Fruit fly (Drosophila melanogaster) S2 (cell line): ENCODE measurements around the gene Remo.

Experiments
- CG8478 ChIP-seq: fragments of >200 bp; optimal IDR thresholded peaks from 2 replicates; lab custom pipeline; 2018
- CTCF ChIP-seq, 2 experiments: fragments of >200 bp; optimal IDR thresholded peaks; 2 replicates each; lab custom pipeline; 2018

dm6 chrX:13274429-13275095, 13.3 kb upstream of the Remo start:
- TF ChIP-seq CTCF (optimal IDR thresholded peaks at IDR 0.05; lab: Kevin White, UChicago) (no peak), CG8478 (no peak)
